Fruit fly (Drosophila melanogaster): ENCODE data around the gene CG6999.

Gene CG6999

dm6 chrX:9119671-9120364 is 31.7 kb downstream of the CG6999 start (continued):
- no peak for TF ChIP-seq CG7368 (GFP tag; optimal IDR thresholded peaks at IDR 0.05)
- TF ChIP-seq Hr38 (GFP tag; optimal IDR thresholded peaks at IDR 0.05): no peak
- TF ChIP-seq CG9139 (GFP tag; optimal IDR thresholded peaks at IDR 0.05): no peak
- TF ChIP-seq Hr4 (GFP tag; optimal IDR thresholded peaks at IDR 0.05): no peak
- no peak for TF ChIP-seq dsx (GFP tag; optimal IDR thresholded peaks at IDR 0.05; ENCODE audit: poor library complexity, severe bottlenecking)
- no peak for TF ChIP-seq CG6854 (GFP tag; optimal IDR thresholded peaks at IDR 0.05)
- TF ChIP-seq acj6 (GFP tag; optimal IDR thresholded peaks at IDR 0.05): no peak
- TF ChIP-seq CG8632 (GFP tag; optimal IDR thresholded peaks at IDR 0.05): no peak

- TF ChIP-seq Met (GFP tag; optimal IDR thresholded peaks at IDR 0.05) (peak; percentile 62), CG6854 (GFP tag; optimal IDR thresholded peaks at IDR 0.05) (no peak), CG9139 (GFP tag; optimal IDR thresholded peaks at IDR 0.05) (no peak), fd85E (GFP tag; optimal IDR thresholded peaks at IDR 0.05) (no peak), Sox102F (GFP tag; optimal IDR thresholded peaks at IDR 0.05) (peak; percentile 55), CG3032 (tag; optimal IDR thresholded peaks at IDR 0.05) (no peak), CG8632 (GFP tag; optimal IDR thresholded peaks at IDR 0.05) (no peak), CG16779 (tag; optimal IDR thresholded peaks at IDR 0.05) (no peak), vri (GFP tag; optimal IDR thresholded peaks at IDR 0.05) (peak; percentile 33), CG8119 (GFP tag; IDR thresholded peaks at IDR 0.05) (peak; percentile 30; the same call in 1 of the 3 replicates), CG4318 (GFP tag; optimal IDR thresholded peaks at IDR 0.05) (no peak), CG3919 (GFP tag; optimal IDR thresholded peaks at IDR 0.05) (peak; percentile 28), CG7368 (GFP tag; optimal IDR thresholded peaks at IDR 0.05) (no peak), Sox15 (GFP tag; optimal IDR thresholded peaks at IDR 0.05) (no peak), CG6163 (GFP tag; IDR thresholded peaks at IDR 0.05) (peak; percentile 28; the same call in 1 of the 3 replicates), Hr4 (GFP tag; optimal IDR thresholded peaks at IDR 0.05) (peak; percentile 46), CG8319 (GFP tag; optimal IDR thresholded peaks at IDR 0.05) (no peak), CG31627 (GFP tag; optimal IDR thresholded peaks at IDR 0.05) (peak; percentile 25), topi (GFP tag; optimal IDR thresholded peaks at IDR 0.05) (peak; percentile 56), Eip78C (GFP tag) (peak; percentile 83), CG15336 (GFP tag; IDR thresholded peaks at IDR 0.05) (peak; percentile 60), CG10669 (GFP tag; optimal IDR thresholded peaks at IDR 0.05) (peak; percentile 30), CG6276 (GFP tag; optimal IDR thresholded peaks at IDR 0.05) (peak; percentile 23), Blimp-1 (GFP tag; optimal IDR thresholded peaks at IDR 0.05) (no peak), Hr38 (GFP tag; optimal IDR thresholded peaks at IDR 0.05) (no peak), spab (GFP tag; optimal IDR thresholded peaks at IDR 0.05) (peak; percentile 18), ss (GFP tag; optimal IDR thresholded peaks at IDR 0.05) (no peak), CG11762 (GFP tag; optimal IDR thresholded peaks at IDR 0.05; ENCODE audit: insufficient read depth) (no peak), achi (GFP tag; optimal IDR thresholded peaks at IDR 0.05) (peak; percentile 1), salr (GFP tag; optimal IDR thresholded peaks at IDR 0.05) (no peak), CG6808 (GFP tag; optimal IDR thresholded peaks at IDR 0.05) (peak; percentile 9), pdm3 (GFP tag; optimal IDR thresholded peaks at IDR 0.05) (peak; percentile 34), Eip75B (GFP tag; optimal IDR thresholded peaks at IDR 0.05) (peak; percentile 34), eg (GFP tag; IDR thresholded peaks at IDR 0.05) (peak; percentile 50; the same call in 1 of the 3 replicates), CG1621 (tag; optimal IDR thresholded peaks at IDR 0.05) (no peak), dac (GFP tag; optimal IDR thresholded peaks at IDR 0.05) (no peak), fkh (GFP tag; optimal IDR thresholded peaks at IDR 0.05) (peak; percentile 26), CG11902 (GFP tag; optimal IDR thresholded peaks at IDR 0.05) (no peak), CG32006 (GFP tag; optimal IDR thresholded peaks at IDR 0.05) (peak; percentile 27), CG6792 (GFP tag; optimal IDR thresholded peaks at IDR 0.05) (peak; percentile 4), CG11294 (GFP tag; IDR thresholded peaks at IDR 0.05) (no peak), Lpt (GFP tag; optimal IDR thresholded peaks at IDR 0.05) (no peak), CG34406 (GFP tag; optimal IDR thresholded peaks at IDR 0.05) (peak; percentile 8)
Observed at dm6 chrX:9120828-9121754, 32.9 kb downstream of the CG6999 start.

Measured in whole organism, prepupa.